Worm (Caenorhabditis elegans) whole organism, late embryonic: ENCODE measurements around the gene F19H6.6.

Experiments used
- F13H6.1 ChIP-seq: sonication (generic microtip); optimal IDR thresholded peaks from 2 replicates; lab custom pipeline; 2016; ENCODE audit warnings: missing genetic modification characterization, missing compliant biosample characterization
- T23F11.4 ChIP-seq: fragments of 200-800 bp; sonication (Bioruptor generic); optimal IDR thresholded peaks from 2 replicates; lab custom pipeline; 2018; ENCODE audit warnings: mild to moderate bottlenecking, missing genetic modification characterization, missing compliant biosample characterization
- ama-1 ChIP-seq: fragments of 150-350 bp; optimal IDR thresholded peaks from 2 replicates; lab custom pipeline; 2014
- ceh-14 ChIP-seq: sonication (generic microtip); optimal IDR thresholded peaks from 2 replicates; lab custom pipeline; 2016; ENCODE audit warnings: missing genotype, missing genetic modification characterization, missing compliant biosample characterization
- ceh-18 ChIP-seq: sonication (generic microtip); optimal IDR thresholded peaks from 2 replicates; lab custom pipeline; 2016; ENCODE audit warnings: missing genetic modification characterization, missing compliant biosample characterization
- ceh-30 ChIP-seq: fragments of 150-350 bp; optimal IDR thresholded peaks from 2 replicates; lab custom pipeline; 2014; ENCODE audit warnings: missing biosample characterization, missing genetic modification characterization
- ceh-31 ChIP-seq: sonication (generic microtip); optimal IDR thresholded peaks from 2 replicates; lab custom pipeline; 2016; ENCODE audit warnings: missing genetic modification characterization, missing compliant biosample characterization
- elt-2 ChIP-seq: sonication (generic microtip); optimal IDR thresholded peaks from 2 replicates; lab custom pipeline; 2016; ENCODE audit warnings: missing genetic modification reagents, missing genetic modification characterization, missing compliant biosample characterization
- fkh-10 ChIP-seq: fragments of 150-350 bp; optimal IDR thresholded peaks from 2 replicates; lab custom pipeline; 2014; ENCODE audit warnings: missing biosample characterization, missing genetic modification reagents, missing genetic modification characterization
- nfya-1 ChIP-seq: sonication (generic microtip); optimal IDR thresholded peaks from 2 replicates; lab custom pipeline; 2017; ENCODE audit warnings: missing genetic modification characterization, mild to moderate bottlenecking, missing compliant biosample characterization, antibody characterized with exemption, moderate library complexity
- rnt-1 ChIP-seq: sonication (generic microtip); optimal IDR thresholded peaks from 2 replicates; lab custom pipeline; 2016; ENCODE audit warnings: missing genetic modification characterization, missing compliant biosample characterization
- tbx-2 ChIP-seq: sonication (generic microtip); optimal IDR thresholded peaks from 2 replicates; lab custom pipeline; 2016; ENCODE audit warnings: missing genetic modification characterization, missing compliant biosample characterization
- ttx-3 ChIP-seq: sonication (generic microtip); optimal IDR thresholded peaks from 2 replicates; lab custom pipeline; 2016; ENCODE audit warnings: missing genetic modification reagents, missing genetic modification characterization, missing compliant biosample characterization
- unc-86 ChIP-seq: sonication (generic microtip); optimal IDR thresholded peaks from 2 replicates; lab custom pipeline; 2016; ENCODE audit warnings: missing genetic modification characterization, missing compliant biosample characterization

ce11 chrX:12328676-12329075, 32.0 kb upstream of the F19H6.6 start, which contains the start of gene srd-45:
- TF ChIP-seq F13H6.1 (tag; lab: Kevin White, UChicago): no peak
- no peak for TF ChIP-seq fkh-10 (GFP tag; lab: Kevin White, UChicago)
- TF ChIP-seq ceh-18 (tag; lab: Kevin White, UChicago): no peak
- TF ChIP-seq ama-1: no peak
- TF ChIP-seq nfya-1 (tag; lab: Kevin White, UChicago): no peak
- no peak for TF ChIP-seq tbx-2 (tag; lab: Kevin White, UChicago)
- TF ChIP-seq unc-86 (tag; lab: Kevin White, UChicago): no peak
- no peak for TF ChIP-seq ceh-30
- no peak for TF ChIP-seq ceh-31 (tag; lab: Kevin White, UChicago)
- TF ChIP-seq rnt-1 (tag; lab: Kevin White, UChicago): no peak
- TF ChIP-seq ceh-14 (tag; lab: Kevin White, UChicago): no peak
- no peak for TF ChIP-seq elt-2 (tag; lab: Kevin White, UChicago)
- no peak for TF ChIP-seq T23F11.4
- no peak for TF ChIP-seq ttx-3 (tag; lab: Kevin White, UChicago)
